Worm (Caenorhabditis elegans): ENCODE data around the gene W02D7.8.

DNA sequence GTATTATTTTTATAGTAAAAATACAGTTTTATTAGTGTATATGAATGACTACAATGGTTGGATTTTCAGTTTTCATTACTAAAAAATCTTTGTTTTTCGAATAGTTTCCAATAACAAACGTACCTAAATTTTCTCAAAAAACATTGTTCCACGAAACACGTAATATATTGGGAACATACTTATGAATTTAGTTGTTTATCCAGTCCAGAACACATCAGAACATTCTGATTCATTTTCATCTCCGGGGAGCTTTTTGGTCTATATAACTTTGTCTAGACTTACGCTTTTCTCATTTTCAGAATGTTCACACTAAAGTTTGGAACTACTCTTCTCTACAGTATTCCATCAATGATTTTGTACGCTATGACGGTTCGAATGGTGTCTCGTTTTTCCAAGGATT lies 14.5 kb downstream of the W02D7.8 start, which contains the start of gene srg-33:
- TF ChIP-seq T22C8.4 (GFP tag; IDR thresholded peaks at IDR 0.05) (no peak), flt-1 (GFP tag; IDR thresholded peaks at IDR 0.05) (no peak), ref-1 (GFP tag; conservative IDR thresholded peaks at IDR 0.05) (no peak), cog-1 (tag; optimal IDR thresholded peaks at IDR 0.05) (no peak)

All from whole organism, midembryonic.